Worm (Caenorhabditis elegans) whole organism, L4 larva: ENCODE measurements around the gene T06C12.11.

ENCODE experiments used
- lin-13 ChIP-seq: fragments of 150-350 bp; optimal IDR thresholded peaks from 2 replicates; lab custom pipeline; 2014; ENCODE audit warnings: missing biosample characterization, missing genetic modification reagents, missing genetic modification characterization
- nhr-6 ChIP-seq: fragments of 150-350 bp; optimal IDR thresholded peaks from 2 replicates; lab custom pipeline; 2014; ENCODE audit warnings: missing biosample characterization, missing genetic modification characterization
- nhr-76 ChIP-seq: fragments of 150-350 bp; optimal IDR thresholded peaks from 2 replicates; lab custom pipeline; 2014; ENCODE audit warnings: missing biosample characterization, missing genetic modification characterization
- ztf-11 ChIP-seq: fragments of 150-350 bp; optimal IDR thresholded peaks from 2 replicates; lab custom pipeline; 2014; ENCODE audit warnings: missing biosample characterization, missing genetic modification characterization

ce11 chrV:15872273-15872672, 20.5 kb upstream of the T06C12.11 start, which contains the start of gene str-56:
- TF ChIP-seq nhr-6 (tag; lab: Kevin White, UChicago), result no peak
- TF ChIP-seq ztf-11 (tag; lab: Kevin White, UChicago), result no peak
- no peak for TF ChIP-seq lin-13 (GFP tag; lab: Kevin White, UChicago)
- no peak for TF ChIP-seq nhr-76 (tag; lab: Kevin White, UChicago)
